Fruit fly (Drosophila melanogaster): ENCODE data around the gene Agpat1.
A peak's percentile ranks its signal among the peaks of the same experiment; 100 is the strongest.

DNA sequence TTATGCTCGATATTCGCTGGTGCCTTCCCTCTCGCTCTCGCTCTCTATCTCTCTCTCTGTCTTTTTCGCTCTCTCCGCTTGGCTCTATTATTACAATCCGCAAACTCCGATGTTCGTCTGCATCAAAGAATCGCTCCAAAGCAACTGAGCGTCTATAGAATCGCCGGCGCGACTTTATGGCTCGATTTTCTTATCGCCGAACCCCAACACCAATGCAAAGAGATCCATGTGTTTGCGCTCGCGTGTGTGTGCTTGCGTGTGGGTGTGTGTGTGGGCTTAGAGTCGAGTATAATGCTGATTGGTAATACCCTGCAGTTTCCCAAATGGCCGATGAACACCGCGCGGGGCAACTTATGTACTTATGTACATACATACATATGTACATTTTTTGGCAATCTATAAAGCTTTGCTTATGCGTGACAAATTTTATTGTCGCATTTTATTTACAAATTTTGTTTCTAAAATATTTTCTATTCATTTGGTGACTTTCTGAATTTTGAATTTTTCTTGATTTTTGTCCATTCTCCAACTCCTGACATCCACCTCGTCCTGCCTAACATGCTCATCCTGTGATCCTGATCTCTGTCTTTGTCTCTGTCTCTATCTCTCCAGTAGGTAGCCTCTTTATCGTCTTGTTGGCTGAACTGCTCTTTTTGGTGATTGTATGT is 4.5 kb upstream of the Agpat1 start, which contains the start of gene Paics:
- TF ChIP-seq CG6276 (GFP tag; optimal IDR thresholded peaks at IDR 0.05) (no peak), OdsH (GFP tag; optimal IDR thresholded peaks at IDR 0.05) (peak; percentile 56), CG15336 (GFP tag; IDR thresholded peaks at IDR 0.05) (peak; percentile 56; the same call in 1 of the 2 replicates), CG11762 (GFP tag; optimal IDR thresholded peaks at IDR 0.05; ENCODE audit: insufficient read depth) (peak; percentile 6)
